Worm (Caenorhabditis elegans): ENCODE results near the gene mua-6.
A peak's percentile ranks its signal among the peaks of the same experiment; 100 is the strongest.
"Not testable (repeated sequence)": the region's sequence is repeated elsewhere in the genome, so short reads cannot be mapped to it uniquely, and the experiment has no call there.

The mua-6 gene

ce11 chrX:16300422-16300821 is 34.9 kb upstream of the mua-6 start (continued):
- TF ChIP-seq dve-1 (tag; optimal IDR thresholded peaks at IDR 0.05; ENCODE audit: insufficient read depth): peak; percentile 65
- peak; percentile 59; the same call in 1 of the 2 replicates for TF ChIP-seq Y48G9A.11 (GFP tag; IDR thresholded peaks at IDR 0.05)
- TF ChIP-seq fos-1 (tag; optimal IDR thresholded peaks at IDR 0.05): no peak
- TF ChIP-seq zfp-2 (tag; optimal IDR thresholded peaks at IDR 0.05): no peak
- peak; percentile 2 for TF ChIP-seq nhr-48 (tag; optimal IDR thresholded peaks at IDR 0.05)
- peak; percentile 60 for TF ChIP-seq T26A8.4 (GFP tag; IDR thresholded peaks at IDR 0.05)
- TF ChIP-seq nhr-76 (tag; optimal IDR thresholded peaks at IDR 0.05): no peak
- TF ChIP-seq pqm-1 (tag; optimal IDR thresholded peaks at IDR 0.05): no peak
- no peak for TF ChIP-seq zag-1 (tag; optimal IDR thresholded peaks at IDR 0.05)
- peak; percentile 64 for TF ChIP-seq dmd-6 (GFP tag; IDR thresholded peaks at IDR 0.05)
- TF ChIP-seq nhr-41 (GFP tag; IDR thresholded peaks at IDR 0.05): 0 out of 2 replicates have a peak, but pooled peaks have one; percentile 23
- peak; percentile 2 for TF ChIP-seq rbr-2 (tag; optimal IDR thresholded peaks at IDR 0.05)
- TF ChIP-seq ztf-11 (tag; optimal IDR thresholded peaks at IDR 0.05): no peak
- TF ChIP-seq fkh-10 (GFP tag; optimal IDR thresholded peaks at IDR 0.05): no peak
- TF ChIP-seq ZK546.5 (tag; optimal IDR thresholded peaks at IDR 0.05): no peak
- TF ChIP-seq T20F7.1 (GFP tag; optimal IDR thresholded peaks at IDR 0.05): no peak
- TF ChIP-seq lin-38 (GFP tag; IDR thresholded peaks at IDR 0.05): peak; percentile 74
- TF ChIP-seq F49E8.2 (tag; optimal IDR thresholded peaks at IDR 0.05; ENCODE audit: borderline replicate concordance): peak; percentile 25
- no peak for TF ChIP-seq aha-1 (tag)
- peak; percentile 82 for TF ChIP-seq lim-7 (GFP tag; IDR thresholded peaks at IDR 0.05)
- peak; percentile 82 for TF ChIP-seq dmd-8 (GFP tag; IDR thresholded peaks at IDR 0.05)
- TF ChIP-seq nhr-28 (tag; optimal IDR thresholded peaks at IDR 0.05): peak; percentile 12
- peak; percentile 45; the same call in 1 of the 2 replicates for TF ChIP-seq zfp-3 (GFP tag; conservative IDR thresholded peaks at IDR 0.05)
- peak; percentile 60 for TF ChIP-seq hlh-30 (tag; optimal IDR thresholded peaks at IDR 0.05; ENCODE audit: insufficient read depth)
- TF ChIP-seq ceh-20 (GFP tag; IDR thresholded peaks at IDR 0.05): 0 out of 2 replicates have a peak, but pooled peaks have one; percentile 25
- peak; percentile 32 for TF ChIP-seq nhr-102 (tag; optimal IDR thresholded peaks at IDR 0.05)
- peak; percentile 60; the same call in 1 of the 2 replicates for TF ChIP-seq ctbp-1 (GFP tag; IDR thresholded peaks at IDR 0.05)

ce11 chrX:16299859-16300258 is 34.4 kb upstream of the mua-6 start, which contains the start of gene twk-21:
TSS of gene twk-21 (plus strand) at chrX:16299892.
- peak; percentile 11; the same call in 1 of the 2 replicates for TF ChIP-seq pha-4 (GFP tag; IDR thresholded peaks at IDR 0.05)
- TF ChIP-seq pha-4 (tag; optimal IDR thresholded peaks at IDR 0.05): no peak
- no peak for TF ChIP-seq ceh-28 (tag; optimal IDR thresholded peaks at IDR 0.05)
- TF ChIP-seq aha-1 (tag): peak; percentile 70
- TF ChIP-seq dmd-6 (GFP tag; IDR thresholded peaks at IDR 0.05): 0 out of 2 replicates have a peak, but pooled peaks have one; percentile 17
- TF ChIP-seq egl-43 (GFP tag; IDR thresholded peaks at IDR 0.05): peak; percentile 24; the same call in 1 of the 2 replicates
- TF ChIP-seq skn-1 (tag; optimal IDR thresholded peaks at IDR 0.05): no peak
- TF ChIP-seq lin-38 (GFP tag; IDR thresholded peaks at IDR 0.05): peak; percentile 27
- peak; percentile 3 for TF ChIP-seq hlh-30 (tag; optimal IDR thresholded peaks at IDR 0.05; ENCODE audit: insufficient read depth)
- peak in 1 of 2 experiments; percentile 70; a peak in 1 of 4 replicates for TF ChIP-seq madf-5 (GFP tag; IDR thresholded peaks at IDR 0.05)
- TF ChIP-seq madf-9 (GFP tag; conservative IDR thresholded peaks at IDR 0.05): 0 out of 2 replicates have a peak, but pooled peaks have one; percentile 9
- 0 out of 2 replicates have a peak, but pooled peaks have one; percentile 13 for TF ChIP-seq mdt-29 (GFP tag; IDR thresholded peaks at IDR 0.05)

- TF ChIP-seq snpc-1.2 (GFP tag; IDR thresholded peaks at IDR 0.05) (peak; percentile 48; the same call in 1 of the 2 replicates), mes-2 (tag; optimal IDR thresholded peaks at IDR 0.05; ENCODE audit: poor library complexity, severe bottlenecking) (peak; percentile 46), dmd-6 (GFP tag; IDR thresholded peaks at IDR 0.05) (peak; percentile 33; the same call in 1 of the 2 replicates), D1046.2 (GFP tag; IDR thresholded peaks at IDR 0.05) (0 out of 2 replicates have a peak, but pooled peaks have one; percentile 26), daf-16 (tag; optimal IDR thresholded peaks at IDR 0.05) (peak; percentile 30), ceh-44 (GFP tag; IDR thresholded peaks at IDR 0.05) (peak; percentile 58; the same call in 1 of the 2 replicates), Y48G9A.11 (GFP tag; IDR thresholded peaks at IDR 0.05) (peak; percentile 12; the same call in 1 of the 2 replicates), vab-7 (GFP tag; IDR thresholded peaks at IDR 0.05) (peak; percentile 41; the same call in 1 of the 2 replicates), lin-38 (GFP tag; IDR thresholded peaks at IDR 0.05) (peak; percentile 25; the same call in 1 of the 2 replicates), dmd-8 (GFP tag; IDR thresholded peaks at IDR 0.05) (0 out of 2 replicates have a peak, but pooled peaks have one; percentile 50), zfp-3 (GFP tag; conservative IDR thresholded peaks at IDR 0.05) (0 out of 2 replicates have a peak, but pooled peaks have one; percentile 39), dve-1 (tag; optimal IDR thresholded peaks at IDR 0.05; ENCODE audit: insufficient read depth) (peak; percentile 27), hlh-30 (tag; optimal IDR thresholded peaks at IDR 0.05; ENCODE audit: insufficient read depth) (peak; percentile 77), unc-62 (GFP tag; optimal IDR thresholded peaks at IDR 0.05 in 1 of 2) (peak in 1 of 2 experiments; percentile 15)
- TF ChIP-seq daf-16 (GFP tag; optimal IDR thresholded peaks at IDR 0.05); unc-62 (tag; optimal IDR thresholded peaks at IDR 0.05): not testable (repeated sequence)
Measured at ce11 chrX:16299217-16299616, 33.7 kb upstream of the mua-6 start.
